Worm (Caenorhabditis elegans) whole organism, late embryonic: Measurements from ENCODE around the gene C46G7.2.

Source experiments
- K02D7.2 ChIP-seq: sonication (generic microtip); optimal IDR thresholded peaks from 2 replicates; lab custom pipeline; 2017; ENCODE audit warnings: mild to moderate bottlenecking, missing genetic modification characterization, missing compliant biosample characterization
- K09A11.1 ChIP-seq: sonication (generic microtip); optimal IDR thresholded peaks from 2 replicates; lab custom pipeline; 2017; ENCODE audit warnings: antibody characterized with exemption, mild to moderate bottlenecking, missing genetic modification characterization, missing compliant biosample characterization; ENCODE audit not compliant: insufficient read depth
- ama-1 ChIP-seq: fragments of 150-350 bp; optimal IDR thresholded peaks from 2 replicates; lab custom pipeline; 2014
- che-1 ChIP-seq: sonication (generic microtip); optimal IDR thresholded peaks from 2 replicates; lab custom pipeline; 2016; ENCODE audit warnings: mild to moderate bottlenecking, missing genetic modification characterization, missing compliant biosample characterization
- fkh-10 ChIP-seq: fragments of 150-350 bp; optimal IDR thresholded peaks from 2 replicates; lab custom pipeline; 2014; ENCODE audit warnings: missing biosample characterization, missing genetic modification reagents, missing genetic modification characterization
- lin-11 ChIP-seq: fragments of 200-800 bp; sonication (Bioruptor generic); optimal IDR thresholded peaks from 2 replicates; lab custom pipeline; 2018; ENCODE audit warnings: mild to moderate bottlenecking, missing genetic modification characterization, missing compliant biosample characterization
- unc-86 ChIP-seq: sonication (generic microtip); optimal IDR thresholded peaks from 2 replicates; lab custom pipeline; 2016; ENCODE audit warnings: missing genetic modification characterization, missing compliant biosample characterization
- ztf-16 ChIP-seq: sonication (generic microtip); optimal IDR thresholded peaks from 2 replicates; lab custom pipeline; 2017; ENCODE audit warnings: missing genetic modification characterization, missing compliant biosample characterization

- no peak for TF ChIP-seq ztf-16 (tag; lab: Kevin White, UChicago)
- no peak for TF ChIP-seq K09A11.1
- no peak for TF ChIP-seq fkh-10 (GFP tag; lab: Kevin White, UChicago)
- no peak for TF ChIP-seq lin-11
- no peak for TF ChIP-seq K02D7.2 (tag; lab: Kevin White, UChicago)
- no peak for TF ChIP-seq che-1
- TF ChIP-seq unc-86 (tag; lab: Kevin White, UChicago): no peak
- no peak for TF ChIP-seq ama-1 (lab: Kevin White, UChicago)
Measured at ce11 chrIV:6017664-6018063, 2.7 kb downstream of the C46G7.2 start, which contains the start of gene C46G7.1.
